Worm (Caenorhabditis elegans) whole organism, L1 larva: Measurements from ENCODE around the gene R02F2.8.
A peak's percentile ranks its signal among the peaks of the same experiment; 100 is the strongest.

Source experiments
- F16B12.6 ChIP-seq: fragments of 150-350 bp; optimal IDR thresholded peaks from 2 replicates; lab custom pipeline; 2014; ENCODE audit warnings: missing biosample characterization, missing genetic modification characterization
- Y116A8C.19 ChIP-seq: sonication (generic microtip); optimal IDR thresholded peaks from 2 replicates; lab custom pipeline; 2016; ENCODE audit warnings: missing compliant biosample characterization, missing genetic modification characterization, borderline replicate concordance
- aha-1 ChIP-seq: fragments of 150-350 bp; optimal IDR thresholded peaks from 2 replicates; lab custom pipeline; 2014; ENCODE audit warnings: missing biosample characterization, missing genetic modification characterization
- aly-2 ChIP-seq: fragments of 150-350 bp; optimal IDR thresholded peaks from 2 replicates; lab custom pipeline; 2014; ENCODE audit warnings: missing biosample characterization, missing genetic modification characterization
- ama-1 ChIP-seq: fragments of 150-350 bp; optimal IDR thresholded peaks from 2 replicates; lab custom pipeline; 2014
- blmp-1 ChIP-seq: fragments of 150-350 bp; optimal IDR thresholded peaks from 2 replicates; lab custom pipeline; 2014; ENCODE audit warnings: missing biosample characterization, missing genetic modification characterization
- ceh-8 ChIP-seq: fragments of 200-800 bp; sonication (Bioruptor generic); optimal IDR thresholded peaks from 2 replicates; lab custom pipeline; 2018; ENCODE audit warnings: mild to moderate bottlenecking, missing genetic modification characterization, moderate library complexity, missing compliant biosample characterization
- ceh-82 ChIP-seq, 3 experiments: fragments of 150-350 bp in 1 of 3; sonication (generic microtip) in 2 of 3; optimal IDR thresholded peaks; 2 replicates each; lab custom pipeline; 2014 to 2017; ENCODE audit warnings: missing biosample characterization in 3 of 3, missing genetic modification characterization in 3 of 3
- ceh-88 ChIP-seq: fragments of 200-800 bp; sonication (Bioruptor generic); IDR thresholded peaks from 2 replicates; pipeline ENCODE4 v1.3.6; 2022; ENCODE audit warnings: missing genetic modification characterization, missing compliant biosample characterization
- dpl-1 ChIP-seq, 3 experiments: fragments of 150-350 bp in 2 of 3; sonication (generic microtip) in 1 of 3; optimal IDR thresholded peaks; 2 replicates each; lab custom pipeline; 2014 to 2017; ENCODE audit warnings: missing biosample characterization in 3 of 3, missing genetic modification characterization in 3 of 3, missing genetic modification reagents in 3 of 3
- dsc-1 ChIP-seq: sonication (generic microtip); optimal IDR thresholded peaks from 2 replicates; lab custom pipeline; 2016; ENCODE audit warnings: mild to moderate bottlenecking, missing genetic modification characterization, missing compliant biosample characterization
- efl-1 ChIP-seq, 4 experiments: fragments of 150-350 bp; optimal IDR thresholded peaks in 3 of 4; peaks in 1 of 4; 1 replicate in 1 of 4; 2 replicates in 3 of 4; lab custom pipeline; 2014; ENCODE audit warnings: missing biosample characterization in 2 of 4, missing genetic modification characterization in 2 of 4, missing genetic modification reagents in 2 of 4
- ets-5 ChIP-seq: fragments of 200-800 bp; sonication (Bioruptor generic); IDR thresholded peaks from 2 replicates; pipeline ENCODE4 v1.3.6; 2022; ENCODE audit warnings: missing genetic modification characterization, missing compliant biosample characterization
- fkh-4 ChIP-seq: sonication (generic microtip); optimal IDR thresholded peaks from 2 replicates; lab custom pipeline; 2016; ENCODE audit warnings: missing compliant biosample characterization, missing genetic modification characterization, borderline replicate concordance
- fos-1 ChIP-seq: fragments of 150-350 bp; optimal IDR thresholded peaks from 2 replicates; lab custom pipeline; 2014; ENCODE audit warnings: missing biosample characterization, missing genetic modification characterization
- grh-1 ChIP-seq: fragments of 200-800 bp; sonication (Bioruptor generic); IDR thresholded peaks from 2 replicates; pipeline ENCODE4 v1.3.6; 2022; ENCODE audit warnings: missing genetic modification reagents, missing genetic modification characterization, missing compliant biosample characterization
- lir-3 ChIP-seq: sonication (generic microtip); optimal IDR thresholded peaks from 2 replicates; lab custom pipeline; 2016; ENCODE audit warnings: mild to moderate bottlenecking, missing genetic modification characterization, moderate library complexity, missing compliant biosample characterization; ENCODE audit not compliant: poor library complexity
- lsy-2 ChIP-seq, 2 experiments: fragments of 150-350 bp; optimal IDR thresholded peaks; 2 replicates each; lab custom pipeline; 2014; ENCODE audit warnings: missing biosample characterization in 2 of 2, missing genetic modification characterization in 2 of 2
- mdl-1 ChIP-seq, 2 experiments: fragments of 150-350 bp; optimal IDR thresholded peaks; 2 replicates each; lab custom pipeline; 2014 to 2017; ENCODE audit warnings: missing biosample characterization in 2 of 2, missing genetic modification characterization in 2 of 2, inconsistent platforms in 1 of 2
- mep-1 ChIP-seq: fragments of 150-350 bp; optimal IDR thresholded peaks from 2 replicates; lab custom pipeline; 2014; ENCODE audit warnings: missing biosample characterization, missing genetic modification characterization
- nhr-19 ChIP-seq: fragments of 200-800 bp; sonication (Bioruptor generic); conservative IDR thresholded peaks from 2 replicates; pipeline ENCODE4 v1.3.6; 2022; ENCODE audit warnings: missing genetic modification characterization, missing compliant biosample characterization
- nhr-20 ChIP-seq: sonication (generic microtip); optimal IDR thresholded peaks from 2 replicates; lab custom pipeline; 2016; ENCODE audit warnings: mild to moderate bottlenecking, missing genetic modification characterization, missing compliant biosample characterization
- nhr-28 ChIP-seq: fragments of 150-350 bp; optimal IDR thresholded peaks from 2 replicates; lab custom pipeline; 2014; ENCODE audit warnings: missing biosample characterization, missing genetic modification characterization
- nhr-71 ChIP-seq: sonication (generic microtip); optimal IDR thresholded peaks from 2 replicates; lab custom pipeline; 2016; ENCODE audit warnings: mild to moderate bottlenecking, missing genetic modification characterization, moderate library complexity, missing compliant biosample characterization
- nhr-85 ChIP-seq: sonication (generic microtip); peaks from one replicate; lab custom pipeline; 2016; ENCODE audit warnings: missing genetic modification characterization, inconsistent platforms, missing compliant biosample characterization
- nhr-90 ChIP-seq: sonication (generic microtip); optimal IDR thresholded peaks from 2 replicates; lab custom pipeline; 2016; ENCODE audit warnings: mild to moderate bottlenecking, missing genetic modification characterization, missing compliant biosample characterization; ENCODE audit not compliant: poor library complexity
- snpc-4 ChIP-seq: fragments of 150-350 bp; optimal IDR thresholded peaks from 2 replicates; lab custom pipeline; 2014; ENCODE audit warnings: missing biosample characterization, missing genetic modification characterization
- snu-23 ChIP-seq: sonication (generic microtip); optimal IDR thresholded peaks from 2 replicates; lab custom pipeline; 2016; ENCODE audit warnings: missing genetic modification characterization, missing compliant biosample characterization
- swsn-7 ChIP-seq: sonication (generic microtip); optimal IDR thresholded peaks from 2 replicates; lab custom pipeline; 2016; ENCODE audit warnings: missing genetic modification characterization, missing compliant biosample characterization
- tbx-2 ChIP-seq: sonication (generic microtip); optimal IDR thresholded peaks from 2 replicates; lab custom pipeline; 2016; ENCODE audit warnings: missing genetic modification characterization, missing compliant biosample characterization
- unc-86 ChIP-seq: sonication (generic microtip); optimal IDR thresholded peaks from 2 replicates; lab custom pipeline; 2016; ENCODE audit warnings: missing genetic modification characterization, missing compliant biosample characterization
- unc-98 ChIP-seq: fragments of 200-800 bp; sonication (Bioruptor generic); IDR thresholded peaks from 2 replicates; pipeline ENCODE4 v1.3.6; 2022; ENCODE audit warnings: missing genetic modification characterization, missing compliant biosample characterization
- xbp-1 ChIP-seq: sonication (generic microtip); optimal IDR thresholded peaks from 2 replicates; lab custom pipeline; 2016; ENCODE audit warnings: missing genetic modification characterization, missing compliant biosample characterization
- zip-4 ChIP-seq: fragments of 200-800 bp; sonication (Bioruptor generic); optimal IDR thresholded peaks from 2 replicates; lab custom pipeline; 2018; ENCODE audit warnings: mild to moderate bottlenecking, missing genetic modification characterization, moderate library complexity, missing compliant biosample characterization

R02F2.8 gene

ce11 chrIII:5495168-5495567, at the start of gene R02F2.8:
R02F2.8 (minus strand) TSS chrIII:5495268.
- TF ChIP-seq lsy-2 (tag; optimal IDR thresholded peaks at IDR 0.05; lab: Kevin White, UChicago) (no peak), mdl-1 (tag; optimal IDR thresholded peaks at IDR 0.05; lab: Kevin White, UChicago) (no peak), lir-3 (tag; lab: Kevin White, UChicago) (no peak), F16B12.6 (tag; lab: Kevin White, UChicago) (no peak), snpc-4 (tag; lab: Kevin White, UChicago) (no peak), Y116A8C.19 (tag; lab: Kevin White, UChicago) (no peak), ceh-8 (GFP tag; lab: Kevin White, UChicago) (no peak), swsn-7 (no peak), fos-1 (tag; lab: Kevin White, UChicago) (no peak), ceh-88 (GFP tag; lab: Robert Waterston, UW) (no peak), unc-98 (no peak), nhr-28 (no peak), aha-1 (no peak)

- TF ChIP-seq efl-1 (optimal IDR thresholded peaks at IDR 0.05; lab: Kevin White, UChicago) (no peak), efl-1 (GFP tag; optimal IDR thresholded peaks at IDR 0.05 in 1 of 2; lab: Kevin White, UChicago) (peak in 1 of 2 experiments; percentile 24), mep-1 (tag; lab: Kevin White, UChicago) (no peak)
- TF ChIP-seq, all 84 proteins: peak for 1
Measured at ce11 chrIII:5543727-5544345, 48.8 kb upstream of the R02F2.8 start, which contains the start of gene D1044.1. D1044.1 (plus strand) TSS chrIII:5544295.

ce11 chrIII:5543050-5543449, 48.0 kb upstream of the R02F2.8 start, which contains the start of gene D1044.6:
D1044.6 (minus strand) TSS chrIII:5543177.
- TF ChIP-seq unc-86 (tag; lab: Kevin White, UChicago) (no peak), ceh-88 (GFP tag; lab: Robert Waterston, UW) (no peak), grh-1 (GFP tag; lab: Robert Waterston, UW) (no peak), dsc-1 (tag; lab: Kevin White, UChicago) (no peak), aly-2 (tag; lab: Kevin White, UChicago) (no peak), efl-1 (optimal IDR thresholded peaks at IDR 0.05; lab: Kevin White, UChicago) (no peak), efl-1 (GFP tag; optimal IDR thresholded peaks at IDR 0.05 in 1 of 2; lab: Kevin White, UChicago) (no peak), ama-1 (lab: Kevin White, UChicago) (no peak), zip-4 (no peak), fkh-4 (no peak), snu-23 (GFP tag; lab: Kevin White, UChicago) (no peak), nhr-19 (GFP tag; lab: Robert Waterston, UW) (no peak), nhr-85 (tag; lab: Kevin White, UChicago) (no peak), snpc-4 (tag; lab: Kevin White, UChicago) (no peak), nhr-28 (no peak), nhr-90 (tag; lab: Kevin White, UChicago) (no peak), xbp-1 (tag; lab: Kevin White, UChicago) (no peak), ceh-8 (GFP tag; lab: Kevin White, UChicago) (no peak), unc-98 (no peak), dpl-1 (GFP tag; optimal IDR thresholded peaks at IDR 0.05; lab: Kevin White, UChicago) (no peak), ceh-82 (tag; optimal IDR thresholded peaks at IDR 0.05; lab: Kevin White, UChicago) (no peak)

- TF ChIP-seq nhr-71 (tag; lab: Kevin White, UChicago) = no peak
- TF ChIP-seq tbx-2 (tag; lab: Kevin White, UChicago) = no peak
- no peak for TF ChIP-seq nhr-20 (tag; lab: Kevin White, UChicago)
- TF ChIP-seq blmp-1 (tag; lab: Kevin White, UChicago) = peak; percentile 24
- no peak for TF ChIP-seq ets-5 (GFP tag; lab: Robert Waterston, UW)
- peak in 2 of 3 experiments; percentile 5 to 7 for TF ChIP-seq dpl-1 (GFP tag; optimal IDR thresholded peaks at IDR 0.05; lab: Kevin White, UChicago)
Measured at ce11 chrIII:5541777-5542176, 46.7 kb upstream of the R02F2.8 start.
